Fruit fly (Drosophila melanogaster): ENCODE results near the gene RnrL.
A peak's percentile ranks its signal among the peaks of the same experiment; 100 is the strongest.

RnrL gene

DNA sequence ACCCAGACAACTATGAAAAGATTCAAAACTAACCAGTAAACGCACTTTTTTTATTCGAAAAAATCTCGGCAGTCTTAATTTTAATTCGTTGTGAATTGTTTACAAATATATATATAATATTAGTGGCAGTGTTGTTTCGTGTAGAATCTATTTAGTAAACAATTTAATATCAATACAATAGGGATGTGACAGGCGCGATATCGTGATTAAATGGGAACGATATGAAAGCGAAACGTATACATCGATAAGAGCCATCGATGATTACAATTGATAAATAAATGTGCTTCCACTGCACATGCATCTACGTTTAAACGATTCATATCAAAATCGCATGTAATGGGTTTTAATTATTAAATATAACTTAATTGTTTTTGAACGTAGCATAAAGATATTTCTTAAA, 50.4 kb downstream of the RnrL start:
- TF ChIP-seq kay (GFP tag; ENCODE audit: borderline replicate concordance): peak; percentile 71
- no peak for TF ChIP-seq CG14711 (tag; optimal IDR thresholded peaks at IDR 0.05)
- TF ChIP-seq bab1 (GFP tag; optimal IDR thresholded peaks at IDR 0.05): peak; percentile 34
- TF ChIP-seq tj (GFP tag; optimal IDR thresholded peaks at IDR 0.05): no peak
- no peak for TF ChIP-seq CG12768 (GFP tag; optimal IDR thresholded peaks at IDR 0.05)
- peak; percentile 3 for TF ChIP-seq CG7101 (tag; optimal IDR thresholded peaks at IDR 0.05)
- peak; percentile 41 for TF ChIP-seq CG1620 (GFP tag; optimal IDR thresholded peaks at IDR 0.05)

DNA sequence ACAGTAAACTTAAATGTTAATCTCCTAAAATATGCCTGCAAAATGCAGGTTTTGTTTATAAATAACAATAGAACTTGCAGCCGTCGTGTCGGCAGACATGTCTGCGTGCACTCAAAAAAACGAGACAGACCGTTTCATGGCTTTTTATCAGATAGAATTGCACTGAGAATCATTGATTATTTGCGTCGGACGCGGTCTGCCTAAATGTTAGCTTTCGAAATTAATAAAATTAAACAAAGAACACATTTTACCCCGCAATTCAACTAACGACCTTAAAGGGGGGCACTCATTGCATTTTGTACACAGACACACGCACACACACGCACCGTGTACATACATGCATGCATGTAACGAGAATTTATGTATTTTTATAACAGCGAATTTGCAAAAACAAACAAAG, 50.9 kb downstream of the RnrL start:
- TF ChIP-seq kay (GFP tag; ENCODE audit: borderline replicate concordance): peak; percentile 70
- TF ChIP-seq CG33017 (tag; optimal IDR thresholded peaks at IDR 0.05): no peak
- TF ChIP-seq CG5204 (GFP tag; optimal IDR thresholded peaks at IDR 0.05): no peak
- TF ChIP-seq CG7045 (GFP tag; optimal IDR thresholded peaks at IDR 0.05): no peak
- no peak for TF ChIP-seq bab1 (GFP tag; optimal IDR thresholded peaks at IDR 0.05)
- TF ChIP-seq CG12768 (GFP tag; optimal IDR thresholded peaks at IDR 0.05): peak; percentile 32
- TF ChIP-seq tj (GFP tag; optimal IDR thresholded peaks at IDR 0.05): peak; percentile 21
- TF ChIP-seq Mnt (GFP tag; optimal IDR thresholded peaks at IDR 0.05): peak; percentile 51
- TF ChIP-seq Clk (GFP tag; optimal IDR thresholded peaks at IDR 0.05): no peak
- no peak for TF ChIP-seq CG14711 (tag; optimal IDR thresholded peaks at IDR 0.05)
- TF ChIP-seq CG11617 (GFP tag; optimal IDR thresholded peaks at IDR 0.05): peak; percentile 30

DNA sequence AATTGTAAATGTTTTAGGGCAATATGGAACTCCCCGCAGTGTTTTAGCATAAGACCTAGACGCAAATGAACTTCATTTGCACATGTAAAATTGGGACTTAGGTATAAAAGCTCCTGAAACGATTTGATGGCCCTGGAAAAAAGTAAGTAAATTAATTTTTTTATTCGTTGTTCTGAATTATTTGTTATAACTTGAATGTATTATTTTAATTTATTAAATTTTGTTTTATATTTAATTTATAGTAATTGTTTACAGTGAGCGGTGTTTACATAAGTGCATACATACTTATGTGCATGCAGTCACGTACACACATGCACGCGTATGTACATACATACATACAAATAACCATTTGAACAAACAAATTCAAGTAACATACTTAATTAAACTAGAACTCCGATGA, 51.3 kb downstream of the RnrL start:
- no peak for TF ChIP-seq Mnt (GFP tag; optimal IDR thresholded peaks at IDR 0.05)
- peak; percentile 64 for TF ChIP-seq CG14711 (tag; optimal IDR thresholded peaks at IDR 0.05)
- peak; percentile 25 for TF ChIP-seq tj (GFP tag; optimal IDR thresholded peaks at IDR 0.05)
- TF ChIP-seq CG12768 (GFP tag; optimal IDR thresholded peaks at IDR 0.05): peak; percentile 29
- TF ChIP-seq kay (GFP tag; ENCODE audit: borderline replicate concordance): peak; percentile 45
- peak; percentile 15 for TF ChIP-seq CG7101 (tag; optimal IDR thresholded peaks at IDR 0.05)
- peak; percentile 68 for TF ChIP-seq CG7045 (GFP tag; optimal IDR thresholded peaks at IDR 0.05)
- TF ChIP-seq cnc (optimal IDR thresholded peaks at IDR 0.05): no peak
- no peak for TF ChIP-seq CG1620 (GFP tag; optimal IDR thresholded peaks at IDR 0.05)
- peak; percentile 63 for TF ChIP-seq bab1 (GFP tag; optimal IDR thresholded peaks at IDR 0.05)
- peak; percentile 50 for TF ChIP-seq CG11617 (GFP tag; optimal IDR thresholded peaks at IDR 0.05)
